Worm (Caenorhabditis elegans) whole organism, L1 larva: ENCODE measurements around the gene F43C1.5.
A peak's percentile ranks its signal among the peaks of the same experiment; 100 is the strongest.

Experiments used
- C04F5.9 ChIP-seq: sonication (generic microtip); optimal IDR thresholded peaks from 2 replicates; lab custom pipeline; 2016; ENCODE audit warnings: missing genetic modification characterization, missing compliant biosample characterization
- C34B4.2 ChIP-seq: sonication (generic microtip); optimal IDR thresholded peaks from 2 replicates; lab custom pipeline; 2017; ENCODE audit warnings: mild to moderate bottlenecking, missing genetic modification characterization, missing compliant biosample characterization
- aha-1 ChIP-seq: fragments of 150-350 bp; optimal IDR thresholded peaks from 2 replicates; lab custom pipeline; 2014; ENCODE audit warnings: missing biosample characterization, missing genetic modification characterization
- alr-1 ChIP-seq: fragments of 200-800 bp; sonication (Bioruptor generic); optimal IDR thresholded peaks from 2 replicates; lab custom pipeline; 2018; ENCODE audit warnings: borderline replicate concordance, mild to moderate bottlenecking, missing genetic modification characterization, missing compliant biosample characterization
- aly-2 ChIP-seq: fragments of 150-350 bp; optimal IDR thresholded peaks from 2 replicates; lab custom pipeline; 2014; ENCODE audit warnings: missing biosample characterization, missing genetic modification characterization
- ama-1 ChIP-seq: fragments of 150-350 bp; optimal IDR thresholded peaks from 2 replicates; lab custom pipeline; 2014
- blmp-1 ChIP-seq: fragments of 150-350 bp; optimal IDR thresholded peaks from 2 replicates; lab custom pipeline; 2014; ENCODE audit warnings: missing biosample characterization, missing genetic modification characterization
- ceh-63 ChIP-seq: fragments of 200-800 bp; sonication (Bioruptor generic); optimal IDR thresholded peaks from 2 replicates; lab custom pipeline; 2018; ENCODE audit warnings: mild to moderate bottlenecking, missing genetic modification characterization, missing compliant biosample characterization
- ceh-8 ChIP-seq: fragments of 200-800 bp; sonication (Bioruptor generic); optimal IDR thresholded peaks from 2 replicates; lab custom pipeline; 2018; ENCODE audit warnings: mild to moderate bottlenecking, missing genetic modification characterization, moderate library complexity, missing compliant biosample characterization
- ceh-82 ChIP-seq, 3 experiments: fragments of 150-350 bp in 1 of 3; sonication (generic microtip) in 2 of 3; optimal IDR thresholded peaks; 2 replicates each; lab custom pipeline; 2014 to 2017; ENCODE audit warnings: missing biosample characterization in 3 of 3, missing genetic modification characterization in 3 of 3
- ces-1 ChIP-seq: fragments of 150-350 bp; optimal IDR thresholded peaks from 2 replicates; lab custom pipeline; 2014; ENCODE audit warnings: missing biosample characterization, missing genetic modification reagents, missing genetic modification characterization
- dsc-1 ChIP-seq: sonication (generic microtip); optimal IDR thresholded peaks from 2 replicates; lab custom pipeline; 2016; ENCODE audit warnings: mild to moderate bottlenecking, missing genetic modification characterization, missing compliant biosample characterization
- efl-3 ChIP-seq: fragments of 200-800 bp; sonication (Bioruptor generic); optimal IDR thresholded peaks from 2 replicates; lab custom pipeline; 2018; ENCODE audit warnings: mild to moderate bottlenecking, missing genetic modification characterization, missing compliant biosample characterization
- egl-13 ChIP-seq: sonication (generic microtip); optimal IDR thresholded peaks from 2 replicates; lab custom pipeline; 2016; ENCODE audit warnings: missing genotype, missing genetic modification reagents, missing genetic modification characterization, missing compliant biosample characterization
- egl-27 ChIP-seq, 2 experiments: fragments of 150-350 bp in 1 of 2; sonication (generic microtip); optimal IDR thresholded peaks; 3 replicates each; lab custom pipeline; 2017 to 2018; ENCODE audit warnings: missing biosample characterization in 2 of 2, missing genetic modification characterization in 2 of 2, missing genetic modification reagents in 2 of 2
- elt-3 ChIP-seq, 6 experiments: fragments of 150-350 bp in 1 of 6; sonication (generic microtip); optimal IDR thresholded peaks; 2 replicates each; lab custom pipeline; 2017 to 2018; ENCODE audit warnings: missing biosample characterization in 6 of 6, missing genetic modification characterization in 6 of 6, inconsistent platforms in 1 of 6
- ets-5 ChIP-seq: fragments of 200-800 bp; sonication (Bioruptor generic); IDR thresholded peaks from 2 replicates; pipeline ENCODE4 v1.3.6; 2022; ENCODE audit warnings: missing genetic modification characterization, missing compliant biosample characterization
- fkh-10 ChIP-seq: sonication (generic microtip); optimal IDR thresholded peaks from 2 replicates; lab custom pipeline; 2017; ENCODE audit warnings: missing biosample characterization, missing genetic modification reagents, missing genetic modification characterization
- fkh-4 ChIP-seq: sonication (generic microtip); optimal IDR thresholded peaks from 2 replicates; lab custom pipeline; 2016; ENCODE audit warnings: missing compliant biosample characterization, missing genetic modification characterization, borderline replicate concordance
- fkh-8 ChIP-seq: sonication (generic microtip); optimal IDR thresholded peaks from 2 replicates; lab custom pipeline; 2016; ENCODE audit warnings: mild to moderate bottlenecking, missing genetic modification characterization, missing compliant biosample characterization
- grh-1 ChIP-seq: fragments of 200-800 bp; sonication (Bioruptor generic); IDR thresholded peaks from 2 replicates; pipeline ENCODE4 v1.3.6; 2022; ENCODE audit warnings: missing genetic modification reagents, missing genetic modification characterization, missing compliant biosample characterization
- hlh-17 ChIP-seq: fragments of 200-800 bp; sonication (Bioruptor generic); optimal IDR thresholded peaks from 2 replicates; lab custom pipeline; 2018; ENCODE audit warnings: missing genetic modification characterization, mild to moderate bottlenecking, missing compliant biosample characterization, moderate library complexity, borderline replicate concordance
- jun-1 ChIP-seq: fragments of 150-350 bp; optimal IDR thresholded peaks from 2 replicates; lab custom pipeline; 2014; ENCODE audit warnings: missing biosample characterization, missing genetic modification reagents, missing genetic modification characterization
- lin-15B ChIP-seq: fragments of 150-350 bp; sonication (generic microtip); optimal IDR thresholded peaks from 3 replicates; lab custom pipeline; 2014; ENCODE audit warnings: missing biosample characterization, missing genetic modification characterization
- lin-39 ChIP-seq: fragments of 150-350 bp; optimal IDR thresholded peaks from 2 replicates; lab custom pipeline; 2014; ENCODE audit warnings: missing biosample characterization, missing genetic modification reagents, missing genetic modification characterization
- lir-3 ChIP-seq: sonication (generic microtip); optimal IDR thresholded peaks from 2 replicates; lab custom pipeline; 2016; ENCODE audit warnings: mild to moderate bottlenecking, missing genetic modification characterization, moderate library complexity, missing compliant biosample characterization; ENCODE audit not compliant: poor library complexity
- lsy-2 ChIP-seq, 2 experiments: fragments of 150-350 bp; optimal IDR thresholded peaks; 2 replicates each; lab custom pipeline; 2014; ENCODE audit warnings: missing biosample characterization in 2 of 2, missing genetic modification characterization in 2 of 2
- mdl-1 ChIP-seq, 2 experiments: fragments of 150-350 bp; optimal IDR thresholded peaks; 2 replicates each; lab custom pipeline; 2014 to 2017; ENCODE audit warnings: missing biosample characterization in 2 of 2, missing genetic modification characterization in 2 of 2, inconsistent platforms in 1 of 2
- mep-1 ChIP-seq: fragments of 150-350 bp; optimal IDR thresholded peaks from 2 replicates; lab custom pipeline; 2014; ENCODE audit warnings: missing biosample characterization, missing genetic modification characterization
- nhr-11 ChIP-seq: fragments of 150-350 bp; optimal IDR thresholded peaks from 2 replicates; lab custom pipeline; 2014; ENCODE audit warnings: missing biosample characterization, missing genetic modification characterization
- nhr-20 ChIP-seq: sonication (generic microtip); optimal IDR thresholded peaks from 2 replicates; lab custom pipeline; 2016; ENCODE audit warnings: mild to moderate bottlenecking, missing genetic modification characterization, missing compliant biosample characterization
- nhr-237 ChIP-seq: fragments of 150-350 bp; optimal IDR thresholded peaks from 2 replicates; lab custom pipeline; 2014; ENCODE audit warnings: missing biosample characterization, missing genetic modification characterization
- nhr-28 ChIP-seq: fragments of 150-350 bp; optimal IDR thresholded peaks from 2 replicates; lab custom pipeline; 2014; ENCODE audit warnings: missing biosample characterization, missing genetic modification characterization
- nhr-47 ChIP-seq: sonication (generic microtip); optimal IDR thresholded peaks from 2 replicates; lab custom pipeline; 2016; ENCODE audit warnings: mild to moderate bottlenecking, missing genetic modification characterization, moderate library complexity, missing compliant biosample characterization
- nhr-77 ChIP-seq: fragments of 150-350 bp; optimal IDR thresholded peaks from 2 replicates; lab custom pipeline; 2014; ENCODE audit warnings: missing biosample characterization, missing genetic modification characterization
- nhr-84 ChIP-seq: sonication (generic microtip); optimal IDR thresholded peaks from 2 replicates; lab custom pipeline; 2017; ENCODE audit warnings: missing biosample characterization, missing genetic modification characterization
- nhr-85 ChIP-seq: sonication (generic microtip); peaks from one replicate; lab custom pipeline; 2016; ENCODE audit warnings: missing genetic modification characterization, inconsistent platforms, missing compliant biosample characterization
- pag-3 ChIP-seq: sonication (generic microtip); optimal IDR thresholded peaks from 2 replicates; lab custom pipeline; 2017; ENCODE audit warnings: missing genetic modification characterization, mild to moderate bottlenecking, missing compliant biosample characterization, antibody characterized with exemption, borderline replicate concordance; ENCODE audit not compliant: insufficient read depth
- pax-3 ChIP-seq: fragments of 200-800 bp; sonication (Bioruptor generic); optimal IDR thresholded peaks from 2 replicates; lab custom pipeline; 2018; ENCODE audit warnings: mild to moderate bottlenecking, missing genetic modification characterization, moderate library complexity, missing compliant biosample characterization
- pqm-1 ChIP-seq: sonication (generic microtip); optimal IDR thresholded peaks from 3 replicates; lab custom pipeline; 2017; ENCODE audit warnings: missing biosample characterization, missing genetic modification characterization
- rnt-1 ChIP-seq: sonication (generic microtip); optimal IDR thresholded peaks from 2 replicates; lab custom pipeline; 2016; ENCODE audit warnings: mild to moderate bottlenecking, missing genetic modification characterization, moderate library complexity, missing compliant biosample characterization
- skn-1 ChIP-seq: fragments of 150-350 bp; optimal IDR thresholded peaks from 2 replicates; lab custom pipeline; 2014; ENCODE audit warnings: missing biosample characterization, missing genetic modification characterization
- snu-23 ChIP-seq: sonication (generic microtip); optimal IDR thresholded peaks from 2 replicates; lab custom pipeline; 2016; ENCODE audit warnings: missing genetic modification characterization, missing compliant biosample characterization
- sox-4 ChIP-seq: sonication (generic microtip); optimal IDR thresholded peaks from 2 replicates; lab custom pipeline; 2016; ENCODE audit warnings: missing genetic modification characterization, missing compliant biosample characterization
- sup-37 ChIP-seq: fragments of 200-800 bp; sonication (Bioruptor generic); optimal IDR thresholded peaks from 2 replicates; lab custom pipeline; 2018; ENCODE audit warnings: mild to moderate bottlenecking, missing genetic modification characterization, missing compliant biosample characterization
- swsn-7 ChIP-seq: sonication (generic microtip); optimal IDR thresholded peaks from 2 replicates; lab custom pipeline; 2016; ENCODE audit warnings: missing genetic modification characterization, missing compliant biosample characterization
- tlp-1 ChIP-seq: fragments of 150-350 bp; optimal IDR thresholded peaks from 2 replicates; lab custom pipeline; 2014; ENCODE audit warnings: missing biosample characterization, missing genetic modification characterization
- unc-130 ChIP-seq: fragments of 150-350 bp; optimal IDR thresholded peaks from 2 replicates; lab custom pipeline; 2017; ENCODE audit warnings: missing biosample characterization, missing genetic modification characterization, inconsistent platforms
- unc-86 ChIP-seq: sonication (generic microtip); optimal IDR thresholded peaks from 2 replicates; lab custom pipeline; 2016; ENCODE audit warnings: missing genetic modification characterization, missing compliant biosample characterization
- xbp-1 ChIP-seq: sonication (generic microtip); optimal IDR thresholded peaks from 2 replicates; lab custom pipeline; 2016; ENCODE audit warnings: missing genetic modification characterization, missing compliant biosample characterization
- zag-1 ChIP-seq: fragments of 150-350 bp; optimal IDR thresholded peaks from 2 replicates; lab custom pipeline; 2014; ENCODE audit warnings: missing biosample characterization, missing genetic modification characterization
- ztf-11 ChIP-seq, 2 experiments: sonication (generic microtip); optimal IDR thresholded peaks; 2 replicates each; lab custom pipeline; 2016 to 2017; ENCODE audit warnings: missing genetic modification characterization in 2 of 2, missing biosample characterization in 1 of 2, missing compliant biosample characterization in 1 of 2

F43C1.5 gene

DNA sequence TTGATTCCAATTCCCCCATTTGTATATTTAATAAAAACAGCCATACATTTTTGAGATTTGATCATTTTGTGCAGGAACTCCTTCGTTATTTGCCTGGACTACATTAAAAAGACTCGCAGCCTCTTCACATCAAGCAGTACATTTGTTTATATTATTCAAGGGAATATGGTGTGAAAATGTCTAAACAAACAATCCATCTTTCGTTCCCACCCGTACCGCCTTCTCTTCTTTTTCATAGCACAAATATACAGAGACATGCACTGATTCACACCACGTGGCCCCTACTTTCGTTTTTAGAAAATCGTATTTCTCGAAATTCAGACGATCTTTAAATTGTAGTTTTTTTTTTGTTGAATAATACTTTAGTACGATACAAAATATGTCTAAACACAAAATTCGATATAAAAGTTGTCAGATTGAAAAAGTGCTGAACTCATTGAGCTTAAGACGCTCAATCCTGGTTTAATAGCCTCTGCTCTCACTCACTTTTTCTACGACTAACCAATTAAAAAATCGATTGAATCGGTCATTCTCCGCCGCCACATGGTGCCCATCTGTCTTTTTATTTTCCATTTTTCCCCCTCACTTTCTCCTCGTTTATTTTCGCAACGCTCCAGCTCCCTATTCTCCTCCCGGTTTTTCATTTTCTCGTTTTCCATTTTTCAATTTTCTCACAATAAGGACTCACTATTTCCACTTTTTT lies 33.5 kb upstream of the F43C1.5 start (continued):
- no peak for TF ChIP-seq pag-3 (tag; lab: Kevin White, UChicago)
- no peak for TF ChIP-seq ceh-82 (tag; optimal IDR thresholded peaks at IDR 0.05; lab: Kevin White, UChicago)
- TF ChIP-seq C04F5.9 (tag; lab: Kevin White, UChicago) = no peak
- no peak for TF ChIP-seq nhr-84 (tag; lab: Kevin White, UChicago)
- TF ChIP-seq snu-23 = peak; percentile 49
- no peak; the same call in 1 of the 2 replicates for TF ChIP-seq grh-1 (GFP tag; lab: Robert Waterston, UW)
- TF ChIP-seq alr-1 (tag; lab: Kevin White, UChicago) = no peak
- peak; percentile 64 for TF ChIP-seq dsc-1 (tag; lab: Kevin White, UChicago)
- TF ChIP-seq unc-86 (tag; lab: Kevin White, UChicago) = no peak
- TF ChIP-seq lir-3 (tag; lab: Kevin White, UChicago) = peak; percentile 11
- TF ChIP-seq efl-3 = no peak
- TF ChIP-seq fkh-8 (tag; lab: Kevin White, UChicago) = no peak
- no peak for TF ChIP-seq egl-13 (tag; lab: Kevin White, UChicago)
- TF ChIP-seq nhr-85 (tag; lab: Kevin White, UChicago) = peak; percentile 80
- TF ChIP-seq nhr-77 = no peak
- TF ChIP-seq elt-3 (tag; optimal IDR thresholded peaks at IDR 0.05; lab: Kevin White, UChicago) = no peak
- TF ChIP-seq jun-1 (tag; lab: Kevin White, UChicago) = no peak
- TF ChIP-seq ets-5 (GFP tag; lab: Robert Waterston, UW) = no peak
- TF ChIP-seq aly-2 (tag; lab: Kevin White, UChicago) = peak; percentile 94
- TF ChIP-seq tlp-1 (tag; lab: Kevin White, UChicago) = no peak
- TF ChIP-seq xbp-1 (tag; lab: Kevin White, UChicago) = no peak
- TF ChIP-seq swsn-7 (tag; lab: Kevin White, UChicago) = peak; percentile 21
- TF ChIP-seq C34B4.2 (tag; lab: Kevin White, UChicago) = no peak
- TF ChIP-seq ztf-11 (tag; optimal IDR thresholded peaks at IDR 0.05; lab: Kevin White, UChicago) = no peak
- no peak for TF ChIP-seq aha-1
- peak; percentile 2 to 51 for TF ChIP-seq lsy-2 (tag; optimal IDR thresholded peaks at IDR 0.05; lab: Kevin White, UChicago)
- TF ChIP-seq ceh-8 = peak; percentile 44
- TF ChIP-seq sox-4 = no peak
- no peak for TF ChIP-seq pqm-1 (tag; lab: Kevin White, UChicago)
- peak; percentile 53 for TF ChIP-seq rnt-1
- no peak for TF ChIP-seq nhr-237 (tag; lab: Kevin White, UChicago)
- TF ChIP-seq pax-3 (tag; lab: Kevin White, UChicago) = peak; percentile 45
- TF ChIP-seq ces-1 (GFP tag; lab: Kevin White, UChicago) = no peak
- peak; percentile 95 for TF ChIP-seq ama-1
- peak; percentile 5 for TF ChIP-seq hlh-17 (GFP tag; lab: Kevin White, UChicago)
- peak; percentile 37 for TF ChIP-seq nhr-20
- peak; percentile 32 for TF ChIP-seq fkh-4
- peak; percentile 41 for TF ChIP-seq sup-37 (GFP tag; lab: Kevin White, UChicago)
- no peak for TF ChIP-seq mdl-1 (tag; optimal IDR thresholded peaks at IDR 0.05; lab: Kevin White, UChicago)
- TF ChIP-seq unc-130 (tag; lab: Kevin White, UChicago) = peak; percentile 13
- no peak for TF ChIP-seq fkh-10 (GFP tag; lab: Kevin White, UChicago)
- TF ChIP-seq egl-27 (tag; optimal IDR thresholded peaks at IDR 0.05; lab: Kevin White, UChicago) = no peak
- no peak for TF ChIP-seq skn-1 (tag; lab: Kevin White, UChicago)
- TF ChIP-seq lin-15B (tag; lab: Kevin White, UChicago) = no peak
- TF ChIP-seq ceh-63 = no peak
- no peak for TF ChIP-seq mep-1 (tag; lab: Kevin White, UChicago)
- TF ChIP-seq nhr-11 (tag; lab: Kevin White, UChicago) = no peak
- no peak for TF ChIP-seq lin-39 (tag; lab: Kevin White, UChicago)
- TF ChIP-seq zag-1 = no peak
- no peak for TF ChIP-seq nhr-28 (tag; lab: Kevin White, UChicago)
- peak; percentile 77 for TF ChIP-seq blmp-1 (tag; lab: Kevin White, UChicago)
- peak; percentile 59 for TF ChIP-seq nhr-47
